Worm (Caenorhabditis elegans) whole organism, midembryonic: Measurements from ENCODE around the gene kel-1.
"Not testable (repeated sequence)": the region's sequence is repeated elsewhere in the genome, so short reads cannot be mapped to it uniquely, and the experiment has no call there.

Source experiments
- T22C8.4 ChIP-seq: fragments of 200-800 bp; sonication (Bioruptor generic); IDR thresholded peaks from 2 replicates; pipeline ENCODE4 v1.3.6; 2022; ENCODE audit warnings: missing genetic modification characterization, missing compliant biosample characterization
- cog-1 ChIP-seq: sonication (generic microtip); optimal IDR thresholded peaks from 2 replicates; lab custom pipeline; 2016; ENCODE audit warnings: missing genetic modification characterization, missing compliant biosample characterization
- flt-1 ChIP-seq: fragments of 200-800 bp; sonication (Bioruptor generic); IDR thresholded peaks from 2 replicates; pipeline ENCODE4 v1.3.6; 2022; ENCODE audit warnings: missing genetic modification characterization, missing compliant biosample characterization
- klf-2 ChIP-seq: fragments of 200-800 bp; sonication (Bioruptor generic); conservative IDR thresholded peaks from 2 replicates; pipeline ENCODE4 v1.3.6; 2022; ENCODE audit warnings: missing genetic modification reagents, missing genetic modification characterization, missing compliant biosample characterization
- med-1 ChIP-seq: sonication (generic microtip); optimal IDR thresholded peaks from 2 replicates; lab custom pipeline; 2017; ENCODE audit warnings: missing genetic modification characterization, mild to moderate bottlenecking, missing compliant biosample characterization, antibody characterized with exemption, missing genetic modification reagents; ENCODE audit not compliant: insufficient read depth
- ref-1 ChIP-seq: fragments of 200-800 bp; sonication (Bioruptor generic); conservative IDR thresholded peaks from 2 replicates; pipeline ENCODE4 v1.3.6; 2022; ENCODE audit warnings: missing genetic modification reagents, missing genetic modification characterization, missing compliant biosample characterization
- tab-1 ChIP-seq: fragments of 200-800 bp; sonication (Bioruptor generic); IDR thresholded peaks from 2 replicates; pipeline ENCODE4 v1.3.6; 2022; ENCODE audit warnings: missing genetic modification characterization, missing compliant biosample characterization
- ztf-23 ChIP-seq: fragments of 200-800 bp; sonication (Bioruptor generic); IDR thresholded peaks from 2 replicates; pipeline ENCODE4 v1.3.6; 2022; ENCODE audit warnings: missing genetic modification reagents, missing genetic modification characterization, missing compliant biosample characterization
- ztf-29 ChIP-seq: fragments of 200-800 bp; sonication (Bioruptor generic); IDR thresholded peaks from 2 replicates; pipeline ENCODE4 v1.3.6; 2022; ENCODE audit warnings: missing genetic modification reagents, missing genetic modification characterization, missing compliant biosample characterization

Gene kel-1

ce11 chrII:11690868-11691267 is 2.1 kb downstream of the kel-1 start:
- no peak for TF ChIP-seq ztf-29
- no peak for TF ChIP-seq cog-1 (tag; lab: Kevin White, UChicago)
- no peak for TF ChIP-seq tab-1 (GFP tag; lab: Robert Waterston, UW)
- TF ChIP-seq med-1 = no peak
- TF ChIP-seq ref-1 (GFP tag; lab: Robert Waterston, UW) = no peak
- TF ChIP-seq ztf-23 = no peak
- TF ChIP-seq flt-1 (GFP tag; lab: Robert Waterston, UW) = no peak
- TF ChIP-seq T22C8.4 (GFP tag; lab: Robert Waterston, UW) = no peak
- TF ChIP-seq klf-2 (GFP tag; lab: Robert Waterston, UW) = no peak

- TF ChIP-seq ztf-29 (no peak), ztf-23 (peak; percentile 66; the same call in 1 of the 2 replicates), klf-2 (GFP tag; lab: Robert Waterston, UW) (no peak)
Measured at ce11 chrII:11694432-11694831, 5.7 kb downstream of the kel-1 start.

ce11 chrII:11695161-11695944 is 6.6 kb downstream of the kel-1 start, which contains the start of gene tars-1:
Gene tars-1 (minus strand): TSS chrII:11695657.
- TF ChIP-seq ztf-29; ztf-23; flt-1 (GFP tag; lab: Robert Waterston, UW): not testable (repeated sequence)

ce11 chrII:11695945-11696270 is 7.2 kb downstream of the kel-1 start, which contains the start of gene xpf-1:
Gene xpf-1 (plus strand): TSS chrII:11696171.
- TF ChIP-seq flt-1 (GFP tag; lab: Robert Waterston, UW) (no peak), cog-1 (tag; lab: Kevin White, UChicago) (no peak), T22C8.4 (GFP tag; lab: Robert Waterston, UW) (no peak), tab-1 (GFP tag; lab: Robert Waterston, UW) (no peak), ref-1 (GFP tag; lab: Robert Waterston, UW) (no peak), klf-2 (GFP tag; lab: Robert Waterston, UW) (no peak), ztf-29 (no peak), med-1 (no peak), ztf-23 (no peak)

- TF ChIP-seq med-1 (no peak), cog-1 (tag; lab: Kevin White, UChicago) (no peak), ref-1 (GFP tag; lab: Robert Waterston, UW) (no peak), flt-1 (GFP tag; lab: Robert Waterston, UW) (no peak), ztf-29 (no peak), tab-1 (GFP tag; lab: Robert Waterston, UW) (no peak), ztf-23 (no peak), T22C8.4 (GFP tag; lab: Robert Waterston, UW) (no peak), klf-2 (GFP tag; lab: Robert Waterston, UW) (no peak)
Measured at ce11 chrII:11700200-11700599, 11.5 kb downstream of the kel-1 start, which contains the start of gene inos-1. Gene inos-1 (minus strand): TSS chrII:11700300.

ce11 chrII:11700635-11701034 is 11.9 kb downstream of the kel-1 start:
- TF ChIP-seq med-1 (no peak), ztf-29 (no peak)

ce11 chrII:11705787-11706186 is 17.0 kb downstream of the kel-1 start, which contains the start of gene VF13D12L.3:
Gene VF13D12L.3 (plus strand): TSS chrII:11706009.
- TF ChIP-seq tab-1 (GFP tag; lab: Robert Waterston, UW) (no peak), cog-1 (tag; lab: Kevin White, UChicago) (no peak), ztf-23 (no peak), ref-1 (GFP tag; lab: Robert Waterston, UW) (no peak), med-1 (no peak), klf-2 (GFP tag; lab: Robert Waterston, UW) (no peak), flt-1 (GFP tag; lab: Robert Waterston, UW) (no peak), ztf-29 (no peak), T22C8.4 (GFP tag; lab: Robert Waterston, UW) (no peak)

- TF ChIP-seq tab-1 (GFP tag; lab: Robert Waterston, UW) (no peak), ref-1 (GFP tag; lab: Robert Waterston, UW) (no peak), klf-2 (GFP tag; lab: Robert Waterston, UW) (no peak), cog-1 (tag; lab: Kevin White, UChicago) (no peak), med-1 (no peak)
Measured at ce11 chrII:11709464-11709863, 20.7 kb downstream of the kel-1 start, which contains the start of gene fcmt-1. Gene fcmt-1 (minus strand): TSS chrII:11709564.

- TF ChIP-seq ref-1 (GFP tag; lab: Robert Waterston, UW) = no peak
- TF ChIP-seq flt-1 (GFP tag; lab: Robert Waterston, UW) = no peak
- no peak for TF ChIP-seq cog-1 (tag; lab: Kevin White, UChicago)
- no peak for TF ChIP-seq T22C8.4 (GFP tag; lab: Robert Waterston, UW)
Measured at ce11 chrII:11710771-11711170, 22.0 kb downstream of the kel-1 start.

ce11 chrII:11713569-11713968 is 24.8 kb downstream of the kel-1 start, which contains the start of gene F13D12.10:
Gene F13D12.10 (plus strand): TSS chrII:11713799.
- TF ChIP-seq ref-1 (GFP tag; lab: Robert Waterston, UW) = no peak
- no peak for TF ChIP-seq klf-2 (GFP tag; lab: Robert Waterston, UW)
- no peak for TF ChIP-seq tab-1 (GFP tag; lab: Robert Waterston, UW)
- no peak for TF ChIP-seq flt-1 (GFP tag; lab: Robert Waterston, UW)
- TF ChIP-seq med-1 = no peak
- TF ChIP-seq ztf-29 = no peak
- no peak for TF ChIP-seq T22C8.4 (GFP tag; lab: Robert Waterston, UW)
- no peak for TF ChIP-seq ztf-23
- no peak for TF ChIP-seq cog-1 (tag; lab: Kevin White, UChicago)
